Worm (Caenorhabditis elegans) whole organism, L4 larva: ENCODE results near the gene Y45F10D.7.
A peak's percentile ranks its signal among the peaks of the same experiment; 100 is the strongest.

Experiments used
- D1046.2 ChIP-seq: fragments of 200-800 bp; sonication (Bioruptor generic); IDR thresholded peaks from 2 replicates; pipeline ENCODE4 v1.3.6; 2022; ENCODE audit warnings: missing genetic modification characterization, missing compliant biosample characterization
- F10B5.3 ChIP-seq: sonication (generic microtip); optimal IDR thresholded peaks from 2 replicates; lab custom pipeline; 2016; ENCODE audit warnings: mild to moderate bottlenecking, missing genetic modification characterization, missing compliant biosample characterization
- F37D6.2 ChIP-seq: sonication (generic microtip); optimal IDR thresholded peaks from 2 replicates; lab custom pipeline; 2016; ENCODE audit warnings: mild to moderate bottlenecking, missing genetic modification characterization, missing compliant biosample characterization
- Y105C5A.15 ChIP-seq: fragments of 200-800 bp; sonication (Bioruptor generic); IDR thresholded peaks from 2 replicates; pipeline ENCODE4 v1.3.6; 2022; ENCODE audit warnings: missing genetic modification characterization, missing compliant biosample characterization
- Y48G9A.11 ChIP-seq: fragments of 200-800 bp; sonication (Bioruptor generic); IDR thresholded peaks from 2 replicates; pipeline ENCODE4 v1.3.6; 2022; ENCODE audit warnings: missing genetic modification reagents, missing genetic modification characterization, missing compliant biosample characterization
- Y5F2A.4 ChIP-seq: fragments of 200-800 bp; sonication (Bioruptor generic); optimal IDR thresholded peaks from 2 replicates; lab custom pipeline; 2018; ENCODE audit warnings: mild to moderate bottlenecking, missing genetic modification characterization, missing compliant biosample characterization
- aha-1 ChIP-seq: fragments of 150-350 bp; peaks from one replicate; lab custom pipeline; 2014; ENCODE audit warnings: missing biosample characterization, missing genetic modification characterization
- aly-2 ChIP-seq: sonication (generic microtip); optimal IDR thresholded peaks from 2 replicates; lab custom pipeline; 2018; ENCODE audit warnings: missing biosample characterization, missing genetic modification characterization
- ceh-28 ChIP-seq: fragments of 150-350 bp; optimal IDR thresholded peaks from 2 replicates; lab custom pipeline; 2014; ENCODE audit warnings: missing biosample characterization, missing genetic modification reagents, missing genetic modification characterization
- ceh-62 ChIP-seq: sonication (generic microtip); optimal IDR thresholded peaks from 2 replicates; lab custom pipeline; 2017; ENCODE audit warnings: missing biosample characterization, missing genetic modification characterization
- ces-1 ChIP-seq: fragments of 150-350 bp; sonication (generic microtip); optimal IDR thresholded peaks from 4 replicates; lab custom pipeline; 2014; ENCODE audit warnings: missing biosample characterization, missing genetic modification reagents, missing genetic modification characterization
- cey-2 ChIP-seq: sonication (generic microtip); optimal IDR thresholded peaks from 3 replicates; lab custom pipeline; 2017; ENCODE audit warnings: missing genetic modification characterization, mild to moderate bottlenecking, missing compliant biosample characterization, antibody characterized with exemption, borderline replicate concordance; ENCODE audit not compliant: insufficient read depth
- ctbp-1 ChIP-seq: fragments of 200-800 bp; sonication (Bioruptor generic); IDR thresholded peaks from 2 replicates; pipeline ENCODE4 v1.3.6; 2022; ENCODE audit warnings: missing genetic modification reagents, missing genetic modification characterization, missing compliant biosample characterization
- daf-12 ChIP-seq: fragments of 150-350 bp; optimal IDR thresholded peaks from 2 replicates; lab custom pipeline; 2014; ENCODE audit warnings: missing biosample characterization, missing genetic modification reagents, missing genetic modification characterization
- daf-16 ChIP-seq, 3 experiments: sonication (generic microtip); optimal IDR thresholded peaks; 2 replicates each; lab custom pipeline; 2016 to 2017; ENCODE audit warnings: missing genetic modification characterization in 3 of 3, missing genetic modification reagents in 3 of 3, mild to moderate bottlenecking in 2 of 3, missing compliant biosample characterization in 2 of 3, missing biosample characterization in 1 of 3, moderate library complexity in 1 of 3
- dpl-1 ChIP-seq: fragments of 150-350 bp; optimal IDR thresholded peaks from 2 replicates; lab custom pipeline; 2014; ENCODE audit warnings: missing biosample characterization, missing genetic modification reagents, missing genetic modification characterization
- dve-1 ChIP-seq: sonication (generic microtip); optimal IDR thresholded peaks from 2 replicates; lab custom pipeline; 2017; ENCODE audit warnings: antibody characterized with exemption, mild to moderate bottlenecking, missing genetic modification characterization, missing compliant biosample characterization; ENCODE audit not compliant: insufficient read depth
- egl-43 ChIP-seq: fragments of 200-800 bp; sonication (Bioruptor generic); IDR thresholded peaks from 2 replicates; pipeline ENCODE4 v1.3.6; 2022; ENCODE audit warnings: missing genetic modification reagents, missing genetic modification characterization, missing compliant biosample characterization
- hif-1 ChIP-seq, 2 experiments: sonication (generic microtip); optimal IDR thresholded peaks; 2 replicates each; lab custom pipeline; 2016 to 2017; ENCODE audit warnings: missing compliant biosample characterization in 2 of 2, missing genetic modification characterization in 2 of 2, missing genetic modification reagents in 2 of 2, missing genotype in 2 of 2, mild to moderate bottlenecking in 1 of 2
- hlh-11 ChIP-seq: fragments of 200-800 bp; sonication (Bioruptor generic); optimal IDR thresholded peaks from 2 replicates; lab custom pipeline; 2018; ENCODE audit warnings: mild to moderate bottlenecking, missing genetic modification characterization, missing compliant biosample characterization
- jun-1 ChIP-seq: fragments of 150-350 bp; optimal IDR thresholded peaks from 2 replicates; lab custom pipeline; 2014; ENCODE audit warnings: missing biosample characterization, missing genetic modification reagents, missing genetic modification characterization
- lin-13 ChIP-seq: fragments of 150-350 bp; optimal IDR thresholded peaks from 2 replicates; lab custom pipeline; 2014; ENCODE audit warnings: missing biosample characterization, missing genetic modification reagents, missing genetic modification characterization
- lin-38 ChIP-seq: fragments of 200-800 bp; sonication (Bioruptor generic); IDR thresholded peaks from 2 replicates; pipeline ENCODE4 v1.3.6; 2022; ENCODE audit warnings: missing genetic modification reagents, missing genetic modification characterization, missing compliant biosample characterization
- lir-3 ChIP-seq: sonication (generic microtip); optimal IDR thresholded peaks from 2 replicates; lab custom pipeline; 2016; ENCODE audit warnings: mild to moderate bottlenecking, missing genetic modification characterization, missing compliant biosample characterization
- lsy-2 ChIP-seq, 2 experiments: fragments of 150-350 bp in 1 of 2; sonication (generic microtip) in 1 of 2; optimal IDR thresholded peaks; 2 replicates each; lab custom pipeline; 2014 to 2017; ENCODE audit warnings: missing biosample characterization in 2 of 2, missing genetic modification characterization in 2 of 2
- madf-9 ChIP-seq: fragments of 200-800 bp; sonication (Bioruptor generic); conservative IDR thresholded peaks from 2 replicates; pipeline ENCODE4 v1.3.6; 2022; ENCODE audit warnings: missing genetic modification reagents, missing genetic modification characterization, missing compliant biosample characterization
- mdl-1 ChIP-seq, 2 experiments: fragments of 150-350 bp in 1 of 2; sonication (generic microtip) in 1 of 2; optimal IDR thresholded peaks; 2 replicates each; lab custom pipeline; 2014 to 2017; ENCODE audit warnings: missing biosample characterization in 2 of 2, missing genetic modification characterization in 2 of 2
- mep-1 ChIP-seq: fragments of 150-350 bp; sonication (generic microtip); optimal IDR thresholded peaks from 3 replicates; lab custom pipeline; 2014; ENCODE audit warnings: missing biosample characterization, missing genetic modification characterization
- mes-2 ChIP-seq: sonication (generic microtip); optimal IDR thresholded peaks from 2 replicates; lab custom pipeline; 2016; ENCODE audit warnings: missing genotype, mild to moderate bottlenecking, missing genetic modification characterization, missing compliant biosample characterization; ENCODE audit not compliant: poor library complexity, severe bottlenecking
- nhr-237 ChIP-seq: sonication (generic microtip); optimal IDR thresholded peaks from 2 replicates; lab custom pipeline; 2017; ENCODE audit warnings: missing biosample characterization, missing genetic modification characterization
- pqm-1 ChIP-seq: sonication (generic microtip); optimal IDR thresholded peaks from 2 replicates; lab custom pipeline; 2017; ENCODE audit warnings: missing biosample characterization, missing genetic modification characterization
- set-16 ChIP-seq: fragments of 200-800 bp; sonication (Bioruptor generic); IDR thresholded peaks from 2 replicates; pipeline ENCODE4 v1.3.6; 2022; ENCODE audit warnings: missing genetic modification reagents, missing genetic modification characterization, missing compliant biosample characterization
- snpc-1.2 ChIP-seq: fragments of 200-800 bp; sonication (Bioruptor generic); IDR thresholded peaks from 2 replicates; pipeline ENCODE4 v1.3.6; 2022; ENCODE audit warnings: missing genetic modification reagents, missing genetic modification characterization, missing compliant biosample characterization
- spr-1 ChIP-seq: sonication (generic microtip); optimal IDR thresholded peaks from 2 replicates; lab custom pipeline; 2016; ENCODE audit warnings: mild to moderate bottlenecking, missing genetic modification characterization, missing compliant biosample characterization
- unc-62 ChIP-seq, 3 experiments: fragments of 150-350 bp in 1 of 3; sonication (generic microtip); optimal IDR thresholded peaks in 2 of 3; peaks in 1 of 3; 1 replicate in 1 of 3; 2 replicates in 2 of 3; lab custom pipeline; 2014 to 2017; ENCODE audit warnings: missing biosample characterization in 3 of 3, missing genetic modification characterization in 3 of 3, missing genetic modification reagents in 3 of 3, missing genotype in 1 of 3
- zfp-3 ChIP-seq: fragments of 200-800 bp; sonication (Bioruptor generic); conservative IDR thresholded peaks from 2 replicates; pipeline ENCODE4 v1.3.6; 2022; ENCODE audit warnings: missing genetic modification reagents, missing genetic modification characterization, missing compliant biosample characterization
- zip-2 ChIP-seq: fragments of 150-350 bp; optimal IDR thresholded peaks from 2 replicates; lab custom pipeline; 2014; ENCODE audit warnings: missing biosample characterization, missing genetic modification characterization
- ztf-7 ChIP-seq: fragments of 150-350 bp; optimal IDR thresholded peaks from 2 replicates; lab custom pipeline; 2014; ENCODE audit warnings: missing biosample characterization, missing genetic modification characterization

Y45F10D.7 gene

DNA sequence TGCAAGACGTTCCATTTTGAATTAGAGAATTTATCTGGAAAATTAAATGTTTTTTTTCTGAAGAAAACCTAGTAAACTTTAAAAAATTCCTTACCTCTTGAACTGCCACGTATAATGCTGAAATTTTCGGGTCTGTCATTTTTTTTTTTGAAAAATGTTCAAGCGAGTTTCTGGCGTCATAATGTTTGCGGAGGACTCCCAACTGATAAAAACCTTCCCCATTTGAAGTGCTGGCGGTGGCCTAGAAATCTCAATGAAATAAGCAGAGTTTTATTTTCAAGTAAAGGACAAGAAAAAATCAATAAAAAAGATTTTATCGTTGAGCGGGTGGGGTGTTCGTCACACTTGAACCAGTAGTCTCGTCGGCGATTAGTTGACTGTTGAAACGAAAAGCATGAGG lies 2.0 kb upstream of the Y45F10D.7 start, which contains the start of gene icap-1:
icap-1 (minus strand) TSS at position 272 of the 400 bp plus-strand sequence.
- TF ChIP-seq ces-1 (no peak), F10B5.3 (tag; lab: Kevin White, UChicago) (no peak), daf-16 (GFP tag; optimal IDR thresholded peaks at IDR 0.05; lab: Kevin White, UChicago) (no peak), daf-16 (tag; optimal IDR thresholded peaks at IDR 0.05; lab: Kevin White, UChicago) (peak; percentile 41), aha-1 (tag; lab: Kevin White, UChicago) (no peak), hlh-11 (no peak), mep-1 (tag; lab: Kevin White, UChicago) (peak; percentile 15), pqm-1 (peak; percentile 68), ztf-7 (tag; lab: Kevin White, UChicago) (peak; percentile 50), dve-1 (tag; lab: Kevin White, UChicago) (peak; percentile 64), cey-2 (tag; lab: Kevin White, UChicago) (no peak), snpc-1.2 (GFP tag; lab: Robert Waterston, UW) (no peak), aly-2 (tag; lab: Kevin White, UChicago) (no peak), Y105C5A.15 (GFP tag; lab: Robert Waterston, UW) (no peak), lsy-2 (tag; optimal IDR thresholded peaks at IDR 0.05; lab: Kevin White, UChicago) (peak in 1 of 2 experiments; percentile 47), mes-2 (peak; percentile 59)

DNA sequence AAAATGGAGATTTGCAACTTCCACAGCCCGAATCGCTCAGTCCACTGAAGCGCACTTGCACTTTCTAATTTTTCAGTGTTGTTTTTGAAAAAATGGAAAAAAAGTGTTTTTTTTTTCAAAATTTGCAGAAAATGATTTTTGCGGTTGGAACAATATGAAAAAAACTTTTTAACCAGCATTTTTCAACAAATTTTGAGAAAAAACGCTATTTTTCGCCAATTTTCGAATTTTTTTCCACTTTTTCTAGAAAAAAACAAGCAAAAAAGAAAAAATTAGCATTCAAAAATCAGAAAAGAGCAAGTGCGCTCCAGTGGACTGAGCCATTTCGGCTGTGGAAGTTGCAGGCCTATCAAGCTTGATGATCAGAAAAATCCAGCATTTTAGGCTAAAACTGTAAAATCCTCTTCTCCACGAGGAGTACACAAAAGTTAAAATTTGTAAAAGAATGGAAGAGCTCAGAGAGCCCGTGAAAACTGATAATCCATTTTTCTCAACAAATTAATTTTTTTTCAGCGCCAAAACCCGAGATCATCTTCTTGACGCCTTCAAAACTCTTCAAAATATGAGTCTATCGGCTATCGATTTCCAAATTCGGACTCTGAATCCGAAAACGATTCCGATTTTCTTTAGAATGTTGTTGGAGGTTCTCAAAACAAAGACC lies 6.7 kb downstream of the Y45F10D.7 start:
- TF ChIP-seq lin-38 (GFP tag; lab: Robert Waterston, UW) (peak; percentile 41; the same call in 1 of the 2 replicates), aha-1 (tag; lab: Kevin White, UChicago) (peak; percentile 6), D1046.2 (no peak), lin-13 (GFP tag; lab: Kevin White, UChicago) (no peak), ctbp-1 (GFP tag; lab: Robert Waterston, UW) (0 out of 2 replicates have a peak, but pooled peaks have one; percentile 13), snpc-1.2 (GFP tag; lab: Robert Waterston, UW) (0 out of 2 replicates have a peak, but pooled peaks have one; percentile 13), unc-62 (GFP tag; optimal IDR thresholded peaks at IDR 0.05 in 1 of 2; lab: Kevin White, UChicago) (peak in 1 of 2 experiments; percentile 59), unc-62 (tag; optimal IDR thresholded peaks at IDR 0.05; lab: Kevin White, UChicago) (no peak)

DNA sequence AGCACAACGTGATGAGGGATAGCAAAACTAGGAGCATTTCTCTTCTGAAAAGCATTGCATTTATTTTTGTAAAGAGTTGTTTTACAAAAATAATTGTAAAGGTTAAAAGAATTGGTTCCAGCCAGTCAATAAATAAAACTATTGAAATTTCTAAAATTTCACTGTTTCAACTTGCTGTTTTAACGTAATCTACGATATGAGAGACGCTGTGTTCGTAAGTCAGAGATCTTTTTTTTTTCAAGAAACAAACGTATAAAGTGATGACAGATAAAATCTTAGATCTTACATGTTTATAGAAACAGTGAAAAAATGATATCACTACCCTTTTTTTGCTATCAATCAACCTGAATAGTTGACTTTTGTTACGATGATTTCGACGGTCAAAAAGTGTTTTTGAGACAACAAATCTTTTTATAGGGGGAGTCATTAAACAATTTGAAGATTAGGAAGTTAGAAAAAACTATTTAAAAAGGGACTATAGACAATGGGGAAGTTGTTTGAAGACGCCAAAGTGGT lies 9.2 kb downstream of the Y45F10D.7 start, which contains the start of gene Y45F10D.6:
Y45F10D.6 (minus strand) TSS at position 51 of the 516 bp plus-strand sequence.
- no peak for TF ChIP-seq jun-1 (tag; lab: Kevin White, UChicago)
- no peak for TF ChIP-seq mdl-1 (tag; optimal IDR thresholded peaks at IDR 0.05; lab: Kevin White, UChicago)
- TF ChIP-seq daf-12 (tag; lab: Kevin White, UChicago) = no peak
- no peak for TF ChIP-seq dpl-1 (GFP tag; lab: Kevin White, UChicago)
- TF ChIP-seq madf-9 (GFP tag; lab: Robert Waterston, UW) = no peak
- TF ChIP-seq ceh-28 (tag; lab: Kevin White, UChicago) = no peak
- no peak for TF ChIP-seq lir-3 (tag; lab: Kevin White, UChicago)
- no peak for TF ChIP-seq Y48G9A.11 (GFP tag; lab: Robert Waterston, UW)
- no peak for TF ChIP-seq set-16 (GFP tag; lab: Robert Waterston, UW)
- TF ChIP-seq egl-43 (GFP tag; lab: Robert Waterston, UW) = no peak
- TF ChIP-seq Y5F2A.4 = no peak
- no peak for TF ChIP-seq ces-1
- no peak for TF ChIP-seq snpc-1.2 (GFP tag; lab: Robert Waterston, UW)
- TF ChIP-seq hif-1 (tag; optimal IDR thresholded peaks at IDR 0.05; lab: Kevin White, UChicago) = no peak
- TF ChIP-seq nhr-237 (tag; lab: Kevin White, UChicago) = no peak
- TF ChIP-seq zip-2 = no peak
- no peak for TF ChIP-seq F37D6.2 (tag; lab: Kevin White, UChicago)
- TF ChIP-seq zfp-3 (GFP tag; lab: Robert Waterston, UW) = no peak
- no peak for TF ChIP-seq spr-1
- no peak for TF ChIP-seq ceh-62 (tag; lab: Kevin White, UChicago)
